Worm (Caenorhabditis elegans): ENCODE results near the gene col-177.

ce11 chrX:11033128-11033951 is 31.7 kb upstream of the col-177 start:
- no peak for TF ChIP-seq unc-62 (GFP tag; optimal IDR thresholded peaks at IDR 0.05)
- TF ChIP-seq blmp-1 (tag; optimal IDR thresholded peaks at IDR 0.05), result no peak
- TF ChIP-seq mls-2 (tag; optimal IDR thresholded peaks at IDR 0.05), result peak; percentile 41
- no peak for TF ChIP-seq tbx-8 (GFP tag; optimal IDR thresholded peaks at IDR 0.05)
- no peak for TF ChIP-seq pha-4 (tag; optimal IDR thresholded peaks at IDR 0.05)
- TF ChIP-seq nhr-237 (tag; optimal IDR thresholded peaks at IDR 0.05), result no peak
- TF ChIP-seq nhr-12 (tag; optimal IDR thresholded peaks at IDR 0.05), result no peak
- no peak for TF ChIP-seq mep-1 (tag; optimal IDR thresholded peaks at IDR 0.05)
- no peak for TF ChIP-seq nhr-76 (tag; optimal IDR thresholded peaks at IDR 0.05)
- TF ChIP-seq ces-1 (GFP tag; optimal IDR thresholded peaks at IDR 0.05), result peak; percentile 92
- no peak for TF ChIP-seq unc-39 (tag; optimal IDR thresholded peaks at IDR 0.05)
- TF ChIP-seq ztf-11 (tag; optimal IDR thresholded peaks at IDR 0.05), result no peak
- TF ChIP-seq elt-1 (tag; optimal IDR thresholded peaks at IDR 0.05; ENCODE audit: borderline replicate concordance, insufficient read depth), result no peak
- no peak for TF ChIP-seq elt-3 (tag; optimal IDR thresholded peaks at IDR 0.05)
